Worm (Caenorhabditis elegans) whole organism, L2 larva: ENCODE measurements around the gene nhr-50.

ENCODE experiments used
- C34F6.9 ChIP-seq: fragments of 150-350 bp; optimal IDR thresholded peaks from 2 replicates; lab custom pipeline; 2014; ENCODE audit warnings: missing biosample characterization, missing genetic modification characterization
- aly-2 ChIP-seq: fragments of 150-350 bp; optimal IDR thresholded peaks from 2 replicates; lab custom pipeline; 2014; ENCODE audit warnings: missing biosample characterization, missing genetic modification characterization
- ceh-16 ChIP-seq: fragments of 150-350 bp; optimal IDR thresholded peaks from 2 replicates; lab custom pipeline; 2014; ENCODE audit warnings: missing biosample characterization, missing genetic modification characterization
- egl-27 ChIP-seq: sonication (generic microtip); optimal IDR thresholded peaks from 3 replicates; lab custom pipeline; 2017; ENCODE audit warnings: missing biosample characterization, missing genetic modification reagents, missing genetic modification characterization
- elt-3 ChIP-seq: sonication (generic microtip); optimal IDR thresholded peaks from 2 replicates; lab custom pipeline; 2017; ENCODE audit warnings: missing biosample characterization, missing genetic modification characterization
- fos-1 ChIP-seq: fragments of 150-350 bp; optimal IDR thresholded peaks from 2 replicates; lab custom pipeline; 2014; ENCODE audit warnings: missing biosample characterization, missing genetic modification characterization
- lin-13 ChIP-seq: fragments of 150-350 bp; optimal IDR thresholded peaks from 2 replicates; lab custom pipeline; 2014; ENCODE audit warnings: missing biosample characterization, missing genetic modification reagents, missing genetic modification characterization
- lsy-2 ChIP-seq, 2 experiments: fragments of 150-350 bp in 1 of 2; sonication (generic microtip) in 1 of 2; optimal IDR thresholded peaks; 2 replicates each; lab custom pipeline; 2014 to 2017; ENCODE audit warnings: missing biosample characterization in 2 of 2, missing genetic modification characterization in 2 of 2
- nhr-12 ChIP-seq: fragments of 150-350 bp; optimal IDR thresholded peaks from 2 replicates; lab custom pipeline; 2014; ENCODE audit warnings: missing biosample characterization, missing genetic modification characterization
- skn-1 ChIP-seq: sonication (generic microtip); optimal IDR thresholded peaks from 2 replicates; lab custom pipeline; 2017; ENCODE audit warnings: missing biosample characterization, missing genetic modification characterization
- unc-62 ChIP-seq: fragments of 150-350 bp; optimal IDR thresholded peaks from 2 replicates; lab custom pipeline; 2014; ENCODE audit warnings: missing biosample characterization, missing genetic modification reagents, missing genetic modification characterization
- zag-1 ChIP-seq: fragments of 150-350 bp; optimal IDR thresholded peaks from 2 replicates; lab custom pipeline; 2014; ENCODE audit warnings: missing biosample characterization, missing genetic modification characterization
- ztf-11 ChIP-seq: sonication (generic microtip); optimal IDR thresholded peaks from 2 replicates; lab custom pipeline; 2017; ENCODE audit warnings: missing biosample characterization, missing genetic modification characterization

- TF ChIP-seq unc-62 (GFP tag; lab: Kevin White, UChicago) (no peak), lin-13 (GFP tag; lab: Kevin White, UChicago) (no peak), elt-3 (tag; lab: Kevin White, UChicago) (no peak), fos-1 (tag; lab: Kevin White, UChicago) (no peak), C34F6.9 (tag; lab: Kevin White, UChicago) (no peak), ztf-11 (no peak), skn-1 (tag; lab: Kevin White, UChicago) (no peak), lsy-2 (tag; optimal IDR thresholded peaks at IDR 0.05; lab: Kevin White, UChicago) (no peak), zag-1 (tag; lab: Kevin White, UChicago) (no peak), egl-27 (no peak), ceh-16 (no peak), nhr-12 (tag; lab: Kevin White, UChicago) (no peak), aly-2 (no peak)
Observed at ce11 chrV:15957098-15957497, 43.3 kb downstream of the nhr-50 start, which contains the start of gene F36G9.3.
